Fruit fly (Drosophila melanogaster): ENCODE data around the gene Ets21C.

Ets21C gene

DNA sequence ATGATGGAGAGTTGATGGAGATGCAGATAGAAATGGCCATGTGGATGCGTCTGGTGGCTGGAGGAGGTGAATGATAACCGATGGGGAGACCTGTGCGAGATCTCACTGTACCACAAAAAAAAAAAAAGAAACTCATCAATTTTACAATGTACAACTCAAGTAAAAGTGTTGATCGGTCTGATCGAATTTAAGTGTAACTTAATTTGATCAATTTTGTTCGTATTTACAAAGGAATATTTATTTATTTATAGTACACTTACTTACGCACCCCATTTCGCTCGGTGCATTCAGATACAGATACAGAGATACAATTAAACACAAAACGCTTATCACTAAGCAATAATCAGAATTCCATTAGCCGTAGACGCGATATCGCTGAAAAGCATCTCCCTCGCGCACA lies 30.0 kb downstream of the Ets21C start (continued):
- TF ChIP-seq CG2116 (GFP tag; optimal IDR thresholded peaks at IDR 0.05) (peak; percentile 2), Scr (GFP tag; IDR thresholded peaks at IDR 0.05; ENCODE audit: partially characterized antibody) (no peak), ara (GFP tag; IDR thresholded peaks at IDR 0.05) (peak; percentile 65; the same call in 1 of the 2 replicates), eve (GFP tag; optimal IDR thresholded peaks at IDR 0.05) (no peak), CG8388 (GFP tag; optimal IDR thresholded peaks at IDR 0.05) (peak; percentile 63), nerfin-2 (GFP tag; IDR thresholded peaks at IDR 0.05; ENCODE audit: partially characterized antibody) (no peak), jing (GFP tag; optimal IDR thresholded peaks at IDR 0.05) (peak; percentile 29), danr (GFP tag; IDR thresholded peaks at IDR 0.05) (0 out of 2 replicates have a peak, but pooled peaks have one; percentile 20), CG10654 (GFP tag; optimal IDR thresholded peaks at IDR 0.05) (peak; percentile 5), btn (GFP tag; optimal IDR thresholded peaks at IDR 0.05) (no peak), Opbp (GFP tag; IDR thresholded peaks at IDR 0.05; ENCODE audit: partially characterized antibody) (no peak), CG43689 (GFP tag; IDR thresholded peaks at IDR 0.05) (no peak), CG30020 (tag; optimal IDR thresholded peaks at IDR 0.05) (no peak), repo (GFP tag; optimal IDR thresholded peaks at IDR 0.05) (no peak), vnd (GFP tag; IDR thresholded peaks at IDR 0.05; ENCODE audit: partially characterized antibody) (no peak), Fer3 (tag; optimal IDR thresholded peaks at IDR 0.05) (peak; percentile 42)

DNA sequence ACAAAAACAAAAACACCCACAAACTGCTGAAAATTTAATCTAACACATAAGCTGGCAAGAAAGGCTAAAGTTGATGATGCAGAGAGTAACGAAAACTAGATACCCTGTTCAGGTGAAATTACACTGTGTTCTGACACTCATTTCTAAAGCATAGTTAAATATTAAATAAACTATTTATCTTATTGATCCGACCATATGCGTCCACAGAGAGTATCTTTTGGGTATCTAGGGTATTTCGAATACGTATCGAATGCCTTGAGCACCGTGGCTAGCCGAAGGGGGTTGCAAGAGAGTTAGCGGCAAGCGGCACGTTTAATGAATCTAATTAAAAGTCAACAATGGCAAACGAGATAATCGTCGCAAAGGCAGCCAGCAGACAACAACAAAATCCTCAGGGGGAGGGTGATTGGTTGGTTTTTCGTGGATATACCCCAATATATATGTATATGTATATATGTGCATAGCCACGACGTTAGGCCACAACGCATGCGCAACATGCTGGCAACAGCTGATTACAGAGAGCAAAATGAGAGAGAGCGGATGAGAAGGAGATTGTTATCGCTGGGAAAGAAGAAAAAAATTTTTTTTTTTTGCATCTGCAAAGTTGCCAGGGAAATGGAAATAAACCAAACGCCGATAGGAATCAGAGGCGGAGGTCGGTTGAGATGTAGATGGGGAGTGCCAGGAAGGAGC lies 30.6 kb downstream of the Ets21C start:
- TF ChIP-seq ken (GFP tag; IDR thresholded peaks at IDR 0.05): peak; percentile 85; the same call in 2 of the 3 replicates
- no peak for TF ChIP-seq CG3838 (GFP tag; optimal IDR thresholded peaks at IDR 0.05)
- no peak for TF ChIP-seq vnd (GFP tag; IDR thresholded peaks at IDR 0.05; ENCODE audit: partially characterized antibody)
- TF ChIP-seq CG7556 (GFP tag; optimal IDR thresholded peaks at IDR 0.05): peak; percentile 61
- TF ChIP-seq ewg (GFP tag; optimal IDR thresholded peaks at IDR 0.05): peak; percentile 46
- TF ChIP-seq CG31365 (tag; optimal IDR thresholded peaks at IDR 0.05): peak; percentile 56
- peak; percentile 26 for TF ChIP-seq mam (GFP tag; optimal IDR thresholded peaks at IDR 0.05)
- TF ChIP-seq CG18619 (GFP tag; optimal IDR thresholded peaks at IDR 0.05): peak; percentile 36
- TF ChIP-seq CG4707 (GFP tag; optimal IDR thresholded peaks at IDR 0.05): peak; percentile 29
- no peak for TF ChIP-seq Dp (GFP tag; optimal IDR thresholded peaks at IDR 0.05)
- no peak for TF ChIP-seq Sry-β (GFP tag; optimal IDR thresholded peaks at IDR 0.05)
- TF ChIP-seq Xbp1 (GFP tag; optimal IDR thresholded peaks at IDR 0.05): peak; percentile 86
- TF ChIP-seq gfzf (GFP tag; optimal IDR thresholded peaks at IDR 0.05): no peak
- no peak for TF ChIP-seq CG7271 (tag; optimal IDR thresholded peaks at IDR 0.05)
- peak; percentile 75 for TF ChIP-seq CG10209 (GFP tag; optimal IDR thresholded peaks at IDR 0.05)
- peak; percentile 27 for TF ChIP-seq CG8281 (tag; optimal IDR thresholded peaks at IDR 0.05)
- no peak for TF ChIP-seq z (GFP tag; IDR thresholded peaks at IDR 0.05)
- TF ChIP-seq peb (GFP tag; IDR thresholded peaks at IDR 0.05): peak; percentile 65
- peak; percentile 93 for TF ChIP-seq CG2712 (tag; optimal IDR thresholded peaks at IDR 0.05)
- peak; percentile 42 for TF ChIP-seq Dip3 (GFP tag; optimal IDR thresholded peaks at IDR 0.05)
- peak; percentile 69 for TF ChIP-seq seq (GFP tag; IDR thresholded peaks at IDR 0.05)
- no peak for TF ChIP-seq crp (GFP tag; optimal IDR thresholded peaks at IDR 0.05)
- peak; percentile 30; the same call in 1 of the 2 replicates for TF ChIP-seq MBD-R2 (GFP tag; IDR thresholded peaks at IDR 0.05)
- peak; percentile 32 for TF ChIP-seq Lhr (GFP tag; optimal IDR thresholded peaks at IDR 0.05)
- TF ChIP-seq CG17328 (GFP tag; IDR thresholded peaks at IDR 0.05): peak; percentile 84
- TF ChIP-seq Opbp (GFP tag; IDR thresholded peaks at IDR 0.05; ENCODE audit: partially characterized antibody): no peak
- TF ChIP-seq CG1792 (GFP tag; optimal IDR thresholded peaks at IDR 0.05): no peak
- no peak for TF ChIP-seq CG8478 (optimal IDR thresholded peaks at IDR 0.05)
- TF ChIP-seq CG14860 (GFP tag; IDR thresholded peaks at IDR 0.05; ENCODE audit: partially characterized antibody): no peak
- TF ChIP-seq pb (GFP tag; optimal IDR thresholded peaks at IDR 0.05): no peak
- peak; percentile 45 to 71 for TF ChIP-seq Hr51 (GFP tag; optimal IDR thresholded peaks at IDR 0.05)
- peak; percentile 72 for TF ChIP-seq CG15696 (tag; optimal IDR thresholded peaks at IDR 0.05)
- TF ChIP-seq phol (tag; optimal IDR thresholded peaks at IDR 0.05): peak; percentile 88
- TF ChIP-seq twi (tag; optimal IDR thresholded peaks at IDR 0.05): no peak

Data from whole organism, embryonic.